Fruit fly (Drosophila melanogaster): ENCODE data around the gene ZnT86D.

The ZnT86D gene

dm6 chr3R:11200042-11200884 is 14.1 kb downstream of the ZnT86D start:
- TF ChIP-seq CG8478 (optimal IDR thresholded peaks at IDR 0.05): no peak
- TF ChIP-seq CTCF (optimal IDR thresholded peaks at IDR 0.05): no peak

- TF ChIP-seq CTCF (optimal IDR thresholded peaks at IDR 0.05) (no peak), CG8478 (optimal IDR thresholded peaks at IDR 0.05) (no peak)
Observed at dm6 chr3R:11199227-11199835, 15.0 kb downstream of the ZnT86D start.

dm6 chr3R:11198062-11198472 is 16.3 kb downstream of the ZnT86D start:
- no peak for TF ChIP-seq CTCF (optimal IDR thresholded peaks at IDR 0.05)
- TF ChIP-seq CG8478 (optimal IDR thresholded peaks at IDR 0.05): no peak

- TF ChIP-seq CG8478 (optimal IDR thresholded peaks at IDR 0.05) (no peak), CTCF (optimal IDR thresholded peaks at IDR 0.05) (no peak)
Observed at dm6 chr3R:11197389-11197716, 17.0 kb downstream of the ZnT86D start, which contains the start of gene cu. cu (plus strand) TSS chr3R:11197592.

- TF ChIP-seq CTCF (optimal IDR thresholded peaks at IDR 0.05) (no peak), CG8478 (optimal IDR thresholded peaks at IDR 0.05) (no peak)
Observed at dm6 chr3R:11196648-11197388, 17.5 kb downstream of the ZnT86D start.

dm6 chr3R:11195792-11196191 is 18.5 kb downstream of the ZnT86D start, which contains the start of gene CG18577:
CG18577 (plus strand) TSS chr3R:11196092.
- TF ChIP-seq CTCF (optimal IDR thresholded peaks at IDR 0.05) (no peak), CG8478 (optimal IDR thresholded peaks at IDR 0.05) (no peak)

- TF ChIP-seq CTCF (optimal IDR thresholded peaks at IDR 0.05) (no peak), CG8478 (optimal IDR thresholded peaks at IDR 0.05) (no peak)
Observed at dm6 chr3R:11178300-11178699, 36.0 kb downstream of the ZnT86D start.

dm6 chr3R:11177579-11177978 is 36.8 kb downstream of the ZnT86D start:
- no peak for TF ChIP-seq CTCF (optimal IDR thresholded peaks at IDR 0.05)
- no peak for TF ChIP-seq CG8478 (optimal IDR thresholded peaks at IDR 0.05)

dm6 chr3R:11175777-11176176 is 38.6 kb downstream of the ZnT86D start:
- TF ChIP-seq CG8478 (optimal IDR thresholded peaks at IDR 0.05): no peak
- TF ChIP-seq CTCF (optimal IDR thresholded peaks at IDR 0.05): no peak

dm6 chr3R:11175308-11175707 is 39.0 kb downstream of the ZnT86D start, which contains the start of the genes Ugt304A1 and Ugt303A1:
Ugt304A1 (minus strand) TSS chr3R:11175408.
Ugt303A1 (plus strand) TSS chr3R:11175529.
- no peak for TF ChIP-seq CTCF (optimal IDR thresholded peaks at IDR 0.05)
- no peak for TF ChIP-seq CG8478 (optimal IDR thresholded peaks at IDR 0.05)

- TF ChIP-seq CG8478 (optimal IDR thresholded peaks at IDR 0.05) (no peak), CTCF (optimal IDR thresholded peaks at IDR 0.05) (no peak)
Observed at dm6 chr3R:11173169-11173506, 41.2 kb downstream of the ZnT86D start.

- TF ChIP-seq CTCF (optimal IDR thresholded peaks at IDR 0.05): no peak
- TF ChIP-seq CG8478 (optimal IDR thresholded peaks at IDR 0.05): no peak
Observed at dm6 chr3R:11172460-11173168, 41.7 kb downstream of the ZnT86D start, which contains the start of gene Ugt35A1. Ugt35A1 (minus strand) TSS chr3R:11172664.

- no peak for TF ChIP-seq CTCF (optimal IDR thresholded peaks at IDR 0.05)
- no peak for TF ChIP-seq CG8478 (optimal IDR thresholded peaks at IDR 0.05)
Observed at dm6 chr3R:11170146-11170545, 44.2 kb downstream of the ZnT86D start, which contains the start of gene Ugt35B1. Ugt35B1 (minus strand) TSS chr3R:11170246.

dm6 chr3R:11167931-11168465 is 46.3 kb downstream of the ZnT86D start, which contains the start of gene Ugt35E2:
Ugt35E2 (minus strand) TSS chr3R:11167981.
- no peak for TF ChIP-seq CTCF (optimal IDR thresholded peaks at IDR 0.05)

Data from S2 (cell line).